Comparison of ENCODE assay signal across 4 worm cellular contexts in genomic region chrIII:4508064-4508905, ce11.
TF ChIP-seq lines count a peak whose summit lies in the region.

Gene cct-5, minus strand, starts transcription at chrIII:4508114.
Gene F25F2.1, plus strand, starts transcription at chrIII:4508855.

TF ChIP-seq in whole organism, L2 larva, 48 proteins besides CTCF, POLR2A, EP300 and RAD21 (continued from another document):
- no peak for TF ChIP-seq ztf-4 (tag; optimal IDR thresholded peaks at IDR 0.05; lab: Kevin White, UChicago)
- no peak for TF ChIP-seq unc-39 (tag; optimal IDR thresholded peaks at IDR 0.05; lab: Kevin White, UChicago)
- no peak for TF ChIP-seq ztf-11 (tag; optimal IDR thresholded peaks at IDR 0.05; lab: Kevin White, UChicago)
- no peak for TF ChIP-seq egl-27 (tag; optimal IDR thresholded peaks at IDR 0.05; lab: Kevin White, UChicago)
- TF ChIP-seq mbf-1 (tag; optimal IDR thresholded peaks at IDR 0.05; lab: Kevin White, UChicago) = no peak
- no peak for TF ChIP-seq skn-1 (tag; optimal IDR thresholded peaks at IDR 0.05; lab: Kevin White, UChicago)
- no peak for TF ChIP-seq R02D3.7 (tag; optimal IDR thresholded peaks at IDR 0.05; lab: Kevin White, UChicago)
- TF ChIP-seq ZK546.5 (tag; optimal IDR thresholded peaks at IDR 0.05; lab: Kevin White, UChicago) = no peak
- TF ChIP-seq ama-1 (optimal IDR thresholded peaks at IDR 0.05; lab: Kevin White, UChicago) = peak; percentile 37
- no peak for TF ChIP-seq nhr-12 (tag; optimal IDR thresholded peaks at IDR 0.05; lab: Kevin White, UChicago)
- peak; percentile 76 for TF ChIP-seq unc-55 (GFP tag; optimal IDR thresholded peaks at IDR 0.05; lab: Kevin White, UChicago)
- TF ChIP-seq lin-13 (GFP tag; optimal IDR thresholded peaks at IDR 0.05; lab: Kevin White, UChicago) = peak; percentile 51
- TF ChIP-seq fos-1 (tag; optimal IDR thresholded peaks at IDR 0.05; lab: Kevin White, UChicago) = peak; percentile 23

TF ChIP-seq in whole organism, L4 larva, 104 proteins besides CTCF, POLR2A, EP300 and RAD21 (continued from another document):
- TF ChIP-seq jun-1 (tag; optimal IDR thresholded peaks at IDR 0.05; lab: Kevin White, UChicago) (no peak), dmd-6 (GFP tag; IDR thresholded peaks at IDR 0.05; lab: Robert Waterston, UW) (0 out of 2 replicates have a peak, but pooled peaks have one; percentile 22), hlh-11 (tag; optimal IDR thresholded peaks at IDR 0.05; lab: Kevin White, UChicago) (peak; percentile 39), nhr-102 (tag; optimal IDR thresholded peaks at IDR 0.05; lab: Kevin White, UChicago) (no peak), aha-1 (tag; lab: Kevin White, UChicago) (peak; percentile 92), unc-130 (GFP tag; optimal IDR thresholded peaks at IDR 0.05; lab: Kevin White, UChicago) (peak; percentile 76), arid-1 (GFP tag; conservative IDR thresholded peaks at IDR 0.05; lab: Robert Waterston, UW) (peak; percentile 53; the same call in 1 of the 2 replicates), fos-1 (tag; optimal IDR thresholded peaks at IDR 0.05; lab: Kevin White, UChicago) (no peak), F37D6.2 (tag; optimal IDR thresholded peaks at IDR 0.05; lab: Kevin White, UChicago) (no peak), lir-3 (tag; optimal IDR thresholded peaks at IDR 0.05; lab: Kevin White, UChicago) (no peak), hmg-1.1 (GFP tag; IDR thresholded peaks at IDR 0.05; lab: Robert Waterston, UW) (peak; percentile 56)
TF ChIP-seq in whole organism, L4 larva: peak in this region for 22.

TF ChIP-seq in whole organism, late embryonic, 69 proteins besides CTCF, POLR2A, EP300 and RAD21 (continued from another document):
- TF ChIP-seq pag-3 (tag; optimal IDR thresholded peaks at IDR 0.05; lab: Kevin White, UChicago; ENCODE audit: borderline replicate concordance) = no peak
- TF ChIP-seq ahr-1 (tag; optimal IDR thresholded peaks at IDR 0.05; lab: Kevin White, UChicago) = no peak
- no peak for TF ChIP-seq che-1 (tag; optimal IDR thresholded peaks at IDR 0.05; lab: Kevin White, UChicago)
- TF ChIP-seq ceh-9 (tag; optimal IDR thresholded peaks at IDR 0.05; lab: Kevin White, UChicago) = no peak
- no peak for TF ChIP-seq ceh-22 (tag; optimal IDR thresholded peaks at IDR 0.05; lab: Kevin White, UChicago)
- no peak for TF ChIP-seq sox-2 (GFP tag; IDR thresholded peaks at IDR 0.05; lab: Robert Waterston, UW)
- no peak for TF ChIP-seq ttx-3 (tag; optimal IDR thresholded peaks at IDR 0.05; lab: Kevin White, UChicago)
TF ChIP-seq in whole organism, late embryonic: peak in this region for 7.

TF ChIP-seq in whole organism, mixed stage, embryonic, 35 proteins besides CTCF, POLR2A, EP300 and RAD21 (continued from another document):
- TF ChIP-seq ces-1 (GFP tag; optimal IDR thresholded peaks at IDR 0.05; lab: Kevin White, UChicago) (peak; percentile 57), nhr-76 (tag; optimal IDR thresholded peaks at IDR 0.05; lab: Kevin White, UChicago) (no peak), cnd-1 (tag; optimal IDR thresholded peaks at IDR 0.05; lab: Kevin White, UChicago) (peak; percentile 7), unc-39 (tag; optimal IDR thresholded peaks at IDR 0.05; lab: Kevin White, UChicago) (no peak)
